Worm (Caenorhabditis elegans): ENCODE measurements around the gene rbm-34.
A peak's percentile ranks its signal among the peaks of the same experiment; 100 is the strongest.

Gene rbm-34

DNA sequence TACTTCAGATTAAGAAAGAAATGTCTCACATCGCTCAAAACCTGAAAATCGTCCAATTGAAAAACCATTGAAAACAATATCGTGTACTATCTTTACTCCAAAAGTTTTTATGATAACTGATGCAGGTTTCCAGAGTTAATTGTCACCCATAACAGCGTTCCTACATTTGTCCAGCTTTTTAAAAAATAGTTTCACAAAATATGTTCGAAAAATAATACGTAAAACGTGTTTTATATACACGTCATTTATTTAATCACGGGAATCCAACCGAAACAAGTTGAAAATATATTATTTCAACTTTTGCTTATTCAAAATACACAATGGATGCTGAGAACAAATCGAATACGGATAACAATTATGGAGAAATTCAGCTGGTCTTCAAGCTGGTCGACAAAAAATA is 9.7 kb upstream of the rbm-34 start, which contains the start of gene K08E4.7:
TSS of gene K08E4.7 (plus strand) at position 301 of the 400 bp plus-strand sequence.
- TF ChIP-seq nhr-12 (tag; optimal IDR thresholded peaks at IDR 0.05): no peak
- TF ChIP-seq jun-1 (tag; optimal IDR thresholded peaks at IDR 0.05): no peak
- TF ChIP-seq nhr-28 (tag; optimal IDR thresholded peaks at IDR 0.05): no peak
- TF ChIP-seq lin-13 (GFP tag; optimal IDR thresholded peaks at IDR 0.05): no peak
- TF ChIP-seq alr-1 (tag; optimal IDR thresholded peaks at IDR 0.05; ENCODE audit: borderline replicate concordance): no peak
- TF ChIP-seq mef-2 (tag; optimal IDR thresholded peaks at IDR 0.05): no peak
- TF ChIP-seq nhr-71 (tag; optimal IDR thresholded peaks at IDR 0.05): no peak
- no peak for TF ChIP-seq sox-4 (tag; optimal IDR thresholded peaks at IDR 0.05)
- TF ChIP-seq nhr-237 (tag; optimal IDR thresholded peaks at IDR 0.05): no peak
- no peak for TF ChIP-seq lin-39 (tag; optimal IDR thresholded peaks at IDR 0.05)
- TF ChIP-seq nhr-85 (tag): no peak

DNA sequence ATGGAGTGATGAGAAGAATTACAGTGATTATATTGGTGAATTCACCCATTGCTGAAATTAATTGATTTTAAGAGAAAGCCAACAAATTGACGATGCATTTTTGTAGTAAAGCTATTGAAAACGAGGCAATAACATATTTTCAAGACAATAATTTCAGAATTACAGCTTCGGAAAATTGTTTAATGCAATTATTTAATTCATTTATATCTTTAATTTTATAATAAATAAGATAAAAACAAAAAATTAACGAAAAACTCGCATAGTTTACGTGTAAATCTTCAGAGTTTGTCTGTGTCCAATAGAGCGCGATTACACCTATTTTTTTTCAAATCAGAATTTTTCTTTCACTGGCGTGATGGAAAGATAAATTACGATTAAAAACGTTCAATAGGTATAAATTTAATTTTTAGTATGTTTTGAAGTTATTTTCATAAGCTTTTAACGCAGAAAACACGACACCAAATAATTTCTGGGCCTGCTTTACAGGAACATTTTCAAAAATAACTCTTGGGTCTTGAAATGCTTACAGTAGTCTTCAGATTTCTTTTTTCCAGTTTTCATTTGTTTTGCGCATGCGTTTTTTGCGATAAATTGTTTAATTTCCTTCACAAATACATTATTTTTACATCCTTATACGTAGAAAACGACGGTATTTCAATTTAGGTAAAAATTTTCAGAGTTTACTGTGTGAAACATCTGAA is 7.0 kb upstream of the rbm-34 start, which contains the start of gene tmed-1:
TSS of gene tmed-1 (minus strand) at position 51 of the 701 bp plus-strand sequence.
- no peak for TF ChIP-seq ztf-4 (tag; optimal IDR thresholded peaks at IDR 0.05)
- TF ChIP-seq nhr-90 (tag; optimal IDR thresholded peaks at IDR 0.05; ENCODE audit: poor library complexity): no peak
- no peak for TF ChIP-seq snpc-4 (tag; optimal IDR thresholded peaks at IDR 0.05)
- TF ChIP-seq fkh-4 (tag; optimal IDR thresholded peaks at IDR 0.05; ENCODE audit: borderline replicate concordance): no peak
- no peak for TF ChIP-seq mab-9 (GFP tag; IDR thresholded peaks at IDR 0.05)
- TF ChIP-seq efl-3 (GFP tag; optimal IDR thresholded peaks at IDR 0.05): no peak
- no peak for TF ChIP-seq mdl-1 (tag; optimal IDR thresholded peaks at IDR 0.05)
- TF ChIP-seq lin-13 (GFP tag; optimal IDR thresholded peaks at IDR 0.05): no peak
- TF ChIP-seq blmp-1 (tag; optimal IDR thresholded peaks at IDR 0.05): no peak
- TF ChIP-seq efl-1 (optimal IDR thresholded peaks at IDR 0.05): no peak
- TF ChIP-seq efl-1 (GFP tag; optimal IDR thresholded peaks at IDR 0.05 in 1 of 2): peak in 1 of 2 experiments; percentile 26
- no peak for TF ChIP-seq unc-130 (tag; optimal IDR thresholded peaks at IDR 0.05)
- TF ChIP-seq nhr-12 (tag; optimal IDR thresholded peaks at IDR 0.05): no peak
- no peak for TF ChIP-seq F16B12.6 (tag; optimal IDR thresholded peaks at IDR 0.05)
- TF ChIP-seq mep-1 (tag; optimal IDR thresholded peaks at IDR 0.05): no peak
- no peak for TF ChIP-seq nhr-20 (tag; optimal IDR thresholded peaks at IDR 0.05)
- TF ChIP-seq lin-15B (tag; optimal IDR thresholded peaks at IDR 0.05): no peak
- TF ChIP-seq C34B4.2 (tag; optimal IDR thresholded peaks at IDR 0.05): no peak
- no peak for TF ChIP-seq pqm-1 (tag; optimal IDR thresholded peaks at IDR 0.05)
- TF ChIP-seq egl-27 (tag; optimal IDR thresholded peaks at IDR 0.05): no peak
- peak in 1 of 3 experiments; percentile 45 for TF ChIP-seq dpl-1 (GFP tag; optimal IDR thresholded peaks at IDR 0.05)
- no peak for TF ChIP-seq ceh-8 (GFP tag; optimal IDR thresholded peaks at IDR 0.05)
- no peak for TF ChIP-seq egl-13 (tag; optimal IDR thresholded peaks at IDR 0.05)
- TF ChIP-seq dsc-1 (tag; optimal IDR thresholded peaks at IDR 0.05): no peak
- TF ChIP-seq swsn-7 (tag; optimal IDR thresholded peaks at IDR 0.05): no peak
- TF ChIP-seq hlh-4 (tag; optimal IDR thresholded peaks at IDR 0.05): no peak
- TF ChIP-seq grh-1 (GFP tag; IDR thresholded peaks at IDR 0.05): no peak
- TF ChIP-seq lin-35 (GFP tag; optimal IDR thresholded peaks at IDR 0.05): peak in 1 of 2 experiments; percentile 3
- no peak for TF ChIP-seq sox-4 (tag; optimal IDR thresholded peaks at IDR 0.05)
- TF ChIP-seq lsy-2 (tag; optimal IDR thresholded peaks at IDR 0.05): peak in 1 of 2 experiments; percentile 24
- TF ChIP-seq elt-2 (tag; optimal IDR thresholded peaks at IDR 0.05): no peak
- TF ChIP-seq irx-1 (tag; optimal IDR thresholded peaks at IDR 0.05): no peak
- TF ChIP-seq unc-86 (tag; optimal IDR thresholded peaks at IDR 0.05): no peak

Measured in whole organism, L1 larva.